Worm (Caenorhabditis elegans) whole organism, young adult: Measurements from ENCODE around the gene ZK596.3.

Experiments
- B0336.3 ChIP-seq: fragments of 200-800 bp; sonication (Bioruptor generic); IDR thresholded peaks from 2 replicates; pipeline ENCODE4 v1.3.6; 2022; ENCODE audit warnings: missing genetic modification characterization, missing compliant biosample characterization
- F22D6.2 ChIP-seq: sonication (generic microtip); optimal IDR thresholded peaks from 2 replicates; lab custom pipeline; 2016; ENCODE audit warnings: mild to moderate bottlenecking, missing genetic modification characterization, missing compliant biosample characterization
- F33H1.4 ChIP-seq: fragments of 200-800 bp; sonication (Bioruptor generic); IDR thresholded peaks from 2 replicates; pipeline ENCODE4 v1.3.6; 2022; ENCODE audit warnings: missing genetic modification reagents, missing genetic modification characterization, missing compliant biosample characterization
- F57A8.1 ChIP-seq: fragments of 200-800 bp; sonication (Bioruptor generic); optimal IDR thresholded peaks from 2 replicates; lab custom pipeline; 2018; ENCODE audit warnings: mild to moderate bottlenecking, missing genetic modification characterization, moderate library complexity, missing compliant biosample characterization
- K11D2.4 ChIP-seq: fragments of 200-800 bp; sonication (Bioruptor generic); IDR thresholded peaks from 2 replicates; pipeline ENCODE4 v1.3.6; 2022; ENCODE audit warnings: missing genetic modification reagents, missing genetic modification characterization, missing compliant biosample characterization
- T26A5.8 ChIP-seq: sonication (generic microtip); optimal IDR thresholded peaks from 2 replicates; lab custom pipeline; 2016; ENCODE audit warnings: missing genetic modification characterization, missing compliant biosample characterization
- Y53F4B.3 ChIP-seq: fragments of 200-800 bp; sonication (Bioruptor generic); IDR thresholded peaks from 2 replicates; pipeline ENCODE4 v1.3.6; 2022; ENCODE audit warnings: missing genetic modification reagents, missing genetic modification characterization, missing compliant biosample characterization
- Y67H2A.10 ChIP-seq: fragments of 200-800 bp; sonication (Bioruptor generic); conservative IDR thresholded peaks from 2 replicates; pipeline ENCODE4 v1.3.6; 2022; ENCODE audit warnings: missing genetic modification reagents, missing genetic modification characterization, missing compliant biosample characterization
- atf-7 ChIP-seq: sonication (generic microtip); optimal IDR thresholded peaks from 2 replicates; lab custom pipeline; 2017; ENCODE audit warnings: mild to moderate bottlenecking, missing genetic modification characterization, missing compliant biosample characterization
- attf-6 ChIP-seq: fragments of 200-800 bp; sonication (Bioruptor generic); IDR thresholded peaks from 2 replicates; pipeline ENCODE4 v1.3.6; 2022; ENCODE audit warnings: missing genetic modification reagents, missing genetic modification characterization, missing compliant biosample characterization
- bed-2 ChIP-seq: fragments of 200-800 bp; sonication (Bioruptor generic); IDR thresholded peaks from 2 replicates; pipeline ENCODE4 v1.3.6; 2022; ENCODE audit warnings: missing genetic modification reagents, missing genetic modification characterization, missing compliant biosample characterization
- cebp-2 ChIP-seq: fragments of 200-800 bp; sonication (Bioruptor generic); IDR thresholded peaks from 2 replicates; pipeline ENCODE4 v1.3.6; 2022; ENCODE audit warnings: missing genetic modification characterization, missing compliant biosample characterization
- ceh-100 ChIP-seq: fragments of 200-800 bp; sonication (Bioruptor generic); IDR thresholded peaks from 2 replicates; pipeline ENCODE4 v1.3.6; 2022; ENCODE audit warnings: missing genetic modification reagents, missing genetic modification characterization, missing compliant biosample characterization
- ceh-27 ChIP-seq: fragments of 200-800 bp; sonication (Bioruptor generic); optimal IDR thresholded peaks from 2 replicates; lab custom pipeline; 2018; ENCODE audit warnings: mild to moderate bottlenecking, missing genetic modification characterization, moderate library complexity, missing compliant biosample characterization
- ceh-40 ChIP-seq: fragments of 200-800 bp; sonication (Bioruptor generic); IDR thresholded peaks from 2 replicates; pipeline ENCODE4 v1.3.6; 2022; ENCODE audit warnings: missing genetic modification characterization, missing compliant biosample characterization
- ceh-79 ChIP-seq: sonication (generic microtip); optimal IDR thresholded peaks from 2 replicates; lab custom pipeline; 2017; ENCODE audit warnings: mild to moderate bottlenecking, missing genetic modification characterization, missing compliant biosample characterization
- ceh-91 ChIP-seq: fragments of 200-800 bp; sonication (Bioruptor generic); IDR thresholded peaks from 2 replicates; pipeline ENCODE4 v1.3.6; 2022; ENCODE audit warnings: missing genetic modification reagents, missing genetic modification characterization, missing compliant biosample characterization
- dpl-1 ChIP-seq: fragments of 150-350 bp; optimal IDR thresholded peaks from 2 replicates; lab custom pipeline; 2014; ENCODE audit warnings: missing biosample characterization, missing genetic modification reagents, missing genetic modification characterization
- egl-18 ChIP-seq: fragments of 200-800 bp; sonication (Bioruptor generic); IDR thresholded peaks from 2 replicates; pipeline ENCODE4 v1.3.6; 2022; ENCODE audit warnings: missing genetic modification reagents, missing genetic modification characterization, missing compliant biosample characterization
- egrh-3 ChIP-seq: fragments of 200-800 bp; sonication (Bioruptor generic); IDR thresholded peaks from 2 replicates; pipeline ENCODE4 v1.3.6; 2022; ENCODE audit warnings: missing genetic modification reagents, missing genetic modification characterization, missing compliant biosample characterization
- lag-1 ChIP-seq: fragments of 200-800 bp; sonication (Bioruptor generic); IDR thresholded peaks from 2 replicates; pipeline ENCODE4 v1.3.6; 2022; ENCODE audit warnings: missing genetic modification reagents, missing genetic modification characterization, missing compliant biosample characterization
- let-526 ChIP-seq: fragments of 200-800 bp; sonication (Bioruptor generic); IDR thresholded peaks from 2 replicates; pipeline ENCODE4 v1.3.6; 2022; ENCODE audit warnings: missing genetic modification reagents, missing genetic modification characterization, missing compliant biosample characterization
- lin-26 ChIP-seq: fragments of 200-800 bp; sonication (Bioruptor generic); IDR thresholded peaks from 2 replicates; pipeline ENCODE4 v1.3.6; 2022; ENCODE audit warnings: missing genetic modification reagents, missing genetic modification characterization, missing compliant biosample characterization
- madf-10 ChIP-seq: sonication (generic microtip); optimal IDR thresholded peaks from 2 replicates; lab custom pipeline; 2016; ENCODE audit warnings: mild to moderate bottlenecking, missing genetic modification characterization, missing compliant biosample characterization
- mel-28 ChIP-seq: sonication (generic microtip); optimal IDR thresholded peaks from 2 replicates; lab custom pipeline; 2016; ENCODE audit warnings: borderline replicate concordance, mild to moderate bottlenecking, missing genetic modification characterization, missing compliant biosample characterization
- mes-4 ChIP-seq: sonication (generic microtip); optimal IDR thresholded peaks from 2 replicates; lab custom pipeline; 2016; ENCODE audit warnings: missing genotype, missing genetic modification characterization, missing compliant biosample characterization
- nfya-1 ChIP-seq: sonication (generic microtip); optimal IDR thresholded peaks from 2 replicates; lab custom pipeline; 2017; ENCODE audit warnings: antibody characterized with exemption, missing compliant biosample characterization, missing genetic modification characterization, borderline replicate concordance; ENCODE audit not compliant: insufficient read depth
- nfya-2 ChIP-seq: fragments of 200-800 bp; sonication (Bioruptor generic); IDR thresholded peaks from 2 replicates; pipeline ENCODE4 v1.3.6; 2022; ENCODE audit warnings: missing genetic modification reagents, missing genetic modification characterization, missing compliant biosample characterization
- nhr-90 ChIP-seq: sonication (generic microtip); optimal IDR thresholded peaks from 2 replicates; lab custom pipeline; 2016; ENCODE audit warnings: missing genotype, mild to moderate bottlenecking, missing genetic modification characterization, missing compliant biosample characterization
- snpc-3.4 ChIP-seq: sonication (generic microtip); optimal IDR thresholded peaks from 2 replicates; lab custom pipeline; 2017; ENCODE audit warnings: missing genetic modification characterization, mild to moderate bottlenecking, missing compliant biosample characterization, antibody characterized with exemption, moderate library complexity, missing genotype, missing genetic modification reagents
- unc-130 ChIP-seq: sonication (generic microtip); optimal IDR thresholded peaks from 2 replicates; lab custom pipeline; 2016; ENCODE audit warnings: missing genetic modification reagents, missing genetic modification characterization, missing compliant biosample characterization
- zim-3 ChIP-seq: sonication (generic microtip); optimal IDR thresholded peaks from 2 replicates; lab custom pipeline; 2017; ENCODE audit warnings: mild to moderate bottlenecking, missing genetic modification characterization, moderate library complexity, missing compliant biosample characterization
- ztf-28 ChIP-seq: fragments of 200-800 bp; sonication (Bioruptor generic); IDR thresholded peaks from 2 replicates; pipeline ENCODE4 v1.3.6; 2022; ENCODE audit warnings: missing genetic modification reagents, missing genetic modification characterization, missing compliant biosample characterization
- ztf-3 ChIP-seq: fragments of 200-800 bp; sonication (Bioruptor generic); optimal IDR thresholded peaks from 2 replicates; lab custom pipeline; 2018; ENCODE audit warnings: mild to moderate bottlenecking, missing genetic modification characterization, missing compliant biosample characterization
- ztf-6 ChIP-seq: fragments of 200-800 bp; sonication (Bioruptor generic); IDR thresholded peaks from 2 replicates; pipeline ENCODE4 v1.3.6; 2022; ENCODE audit warnings: missing genetic modification reagents, missing genetic modification characterization, missing compliant biosample characterization

Gene ZK596.3

DNA sequence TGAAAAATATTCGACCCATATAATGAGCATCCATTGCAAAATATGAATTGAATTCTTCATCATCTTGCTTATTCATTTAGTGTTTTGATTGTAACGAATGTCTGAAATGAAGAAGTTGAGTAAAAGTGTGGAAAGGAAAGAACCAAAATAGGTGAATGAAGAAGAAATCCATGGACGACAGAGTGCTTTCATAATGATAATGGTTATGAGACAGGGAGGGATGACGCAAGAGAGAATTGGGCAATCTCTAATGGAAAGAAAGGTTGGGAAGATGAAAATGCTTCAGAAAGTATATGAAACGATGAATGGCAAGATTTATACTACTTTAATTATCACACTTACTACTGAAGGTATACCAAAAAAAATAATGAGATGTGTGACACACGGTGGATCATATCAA, at the start of gene ZK596.3:
Gene ZK596.3 (minus strand): TSS at position 101 of the 400 bp plus-strand sequence.
- TF ChIP-seq ceh-27 (no peak), egl-18 (no peak), lag-1 (GFP tag; lab: Robert Waterston, UW) (no peak), snpc-3.4 (tag; lab: Kevin White, UChicago) (no peak), ceh-40 (no peak), bed-2 (no peak), F22D6.2 (no peak), egrh-3 (no peak), lin-26 (GFP tag; lab: Robert Waterston, UW) (no peak), ztf-3 (GFP tag; lab: Kevin White, UChicago) (no peak), B0336.3 (GFP tag; lab: Robert Waterston, UW) (no peak), ztf-28 (no peak), K11D2.4 (GFP tag; lab: Robert Waterston, UW) (no peak), Y53F4B.3 (GFP tag; lab: Robert Waterston, UW) (no peak), madf-10 (no peak), nfya-2 (GFP tag; lab: Robert Waterston, UW) (no peak), unc-130 (GFP tag; lab: Kevin White, UChicago) (no peak)

DNA sequence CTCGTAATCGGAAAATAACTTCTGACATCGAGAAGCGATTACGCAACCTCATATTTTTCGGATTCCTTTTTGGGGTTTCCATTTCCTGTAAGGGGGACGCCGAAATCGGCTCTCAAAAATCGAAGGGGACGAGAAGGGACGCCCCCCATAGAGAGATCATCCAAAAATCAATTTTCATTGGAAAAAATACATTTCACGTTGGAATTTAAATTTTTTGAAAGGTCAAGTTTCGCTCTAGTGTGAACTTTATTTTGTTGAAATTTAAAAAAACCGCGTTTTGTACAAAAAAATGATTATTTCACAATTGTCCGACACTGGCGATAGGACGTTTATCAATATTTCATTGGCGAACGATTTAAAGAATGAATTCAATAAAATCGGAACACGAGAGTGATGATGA, 47.8 kb upstream of the ZK596.3 start, which contains the start of gene Y69E1A.3:
Gene Y69E1A.3 (plus strand): TSS at position 301 of the 400 bp plus-strand sequence.
- no peak for TF ChIP-seq cebp-2
- TF ChIP-seq dpl-1 (GFP tag; lab: Kevin White, UChicago): no peak
- no peak for TF ChIP-seq ceh-91 (GFP tag; lab: Robert Waterston, UW)
- TF ChIP-seq mes-4 (tag; lab: Kevin White, UChicago): no peak
- no peak for TF ChIP-seq F33H1.4 (GFP tag; lab: Robert Waterston, UW)
- no peak for TF ChIP-seq attf-6 (GFP tag; lab: Robert Waterston, UW)
- TF ChIP-seq ceh-79 (tag; lab: Kevin White, UChicago): no peak
- TF ChIP-seq Y67H2A.10: no peak

DNA sequence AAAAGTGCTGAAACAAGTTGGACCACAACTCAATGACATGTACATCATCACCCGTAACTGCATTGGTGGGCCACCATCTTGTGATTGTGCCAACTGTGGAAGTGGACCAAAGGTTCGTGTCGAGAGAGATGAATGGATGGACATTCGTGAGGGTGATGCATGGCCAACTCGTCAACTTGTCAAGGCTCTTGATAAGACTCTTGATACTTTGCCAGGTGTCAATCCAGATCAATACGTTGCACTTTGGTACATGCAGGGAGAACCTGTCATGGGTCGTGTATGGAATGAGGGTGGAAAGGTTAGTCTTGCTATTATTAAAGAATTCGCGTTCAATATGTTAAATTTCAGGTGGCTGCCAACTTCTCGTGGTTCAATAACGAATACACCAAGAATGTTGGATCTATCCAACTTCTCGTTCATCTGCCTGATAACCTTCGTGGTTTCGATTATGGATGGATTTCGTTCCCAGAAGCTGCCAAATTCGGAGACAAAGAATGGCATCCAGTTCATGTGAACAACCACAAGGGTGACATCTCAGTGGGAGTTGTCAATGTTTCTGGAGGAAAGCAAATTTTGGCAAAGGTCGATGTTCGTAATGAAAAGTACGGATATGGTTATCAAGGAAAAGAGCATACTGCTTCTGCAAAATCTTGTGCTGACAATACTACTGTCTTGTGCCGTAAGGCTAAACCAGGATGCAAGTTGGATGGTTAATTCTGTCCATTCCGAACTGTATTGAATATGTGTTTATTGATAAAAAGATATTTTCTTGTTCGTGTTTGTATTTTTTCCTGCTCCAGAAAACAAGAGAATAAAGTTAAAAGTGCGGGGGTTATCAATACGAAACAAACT, 46.4 kb upstream of the ZK596.3 start:
- peak; percentile 54 for TF ChIP-seq nfya-1
- TF ChIP-seq ztf-6: no peak
- no peak for TF ChIP-seq unc-130 (GFP tag; lab: Kevin White, UChicago)
- peak; percentile 59 for TF ChIP-seq zim-3 (tag; lab: Kevin White, UChicago)

DNA sequence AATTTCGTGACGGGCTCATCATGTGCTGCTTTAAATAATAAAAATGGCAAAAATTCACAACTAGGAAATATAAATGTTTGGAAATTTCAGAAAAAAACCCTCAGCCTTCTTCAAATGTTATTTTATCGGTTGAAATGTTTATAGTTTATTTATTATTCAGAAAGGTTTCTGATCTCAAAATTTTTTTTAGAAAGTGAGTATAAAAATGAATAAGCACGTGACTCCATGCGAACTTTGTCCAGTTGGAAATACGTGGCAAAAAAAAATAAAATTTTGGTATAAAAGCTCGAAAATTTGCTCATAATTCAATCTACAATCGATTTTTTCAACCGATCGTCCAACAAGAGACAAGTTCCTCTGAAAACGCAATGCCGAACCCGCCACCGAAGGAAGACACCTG, 45.3 kb upstream of the ZK596.3 start, which contains the start of gene nsph-3.1:
Gene nsph-3.1 (plus strand): TSS at position 301 of the 400 bp plus-strand sequence.
- TF ChIP-seq bed-2 (no peak), F57A8.1 (GFP tag; lab: Kevin White, UChicago) (no peak), mel-28 (tag; lab: Kevin White, UChicago) (no peak), atf-7 (tag; lab: Kevin White, UChicago) (no peak), nhr-90 (tag; lab: Kevin White, UChicago) (no peak), ceh-100 (GFP tag; lab: Robert Waterston, UW) (no peak), T26A5.8 (tag; lab: Kevin White, UChicago) (no peak), let-526 (GFP tag; lab: Robert Waterston, UW) (no peak)
